Worm (Caenorhabditis elegans) whole organism, L4 larva: Measurements from ENCODE around the gene nspc-4.

ENCODE experiments used
- F10B5.3 ChIP-seq: sonication (generic microtip); optimal IDR thresholded peaks from 2 replicates; lab custom pipeline; 2016; ENCODE audit warnings: mild to moderate bottlenecking, missing genetic modification characterization, missing compliant biosample characterization
- F44E2.7 ChIP-seq: fragments of 200-800 bp; sonication (Bioruptor generic); IDR thresholded peaks from 2 replicates; pipeline ENCODE4 v2.1.2; 2022; ENCODE audit warnings: missing genetic modification characterization, missing compliant biosample characterization
- T26A8.4 ChIP-seq: fragments of 200-800 bp; sonication (Bioruptor generic); IDR thresholded peaks from 2 replicates; pipeline ENCODE4 v1.3.6; 2022; ENCODE audit warnings: missing genetic modification characterization, missing compliant biosample characterization
- Y5F2A.4 ChIP-seq: fragments of 200-800 bp; sonication (Bioruptor generic); optimal IDR thresholded peaks from 2 replicates; lab custom pipeline; 2018; ENCODE audit warnings: mild to moderate bottlenecking, missing genetic modification characterization, missing compliant biosample characterization
- Y75B8A.6 ChIP-seq: fragments of 200-800 bp; sonication (Bioruptor generic); IDR thresholded peaks from 2 replicates; pipeline ENCODE4 v1.3.6; 2022; ENCODE audit warnings: missing genetic modification reagents, missing genetic modification characterization, missing compliant biosample characterization
- ZK337.2 ChIP-seq: fragments of 200-800 bp; sonication (Bioruptor generic); IDR thresholded peaks from 2 replicates; pipeline ENCODE4 v1.3.6; 2022; ENCODE audit warnings: missing genetic modification reagents, missing genetic modification characterization, missing compliant biosample characterization
- ZK546.5 ChIP-seq, 2 experiments: sonication (generic microtip); optimal IDR thresholded peaks; 2 replicates each; lab custom pipeline; 2017; ENCODE audit warnings: missing biosample characterization in 2 of 2, missing genetic modification characterization in 2 of 2
- aha-1 ChIP-seq: fragments of 150-350 bp; peaks from one replicate; lab custom pipeline; 2014; ENCODE audit warnings: missing biosample characterization, missing genetic modification characterization
- aly-2 ChIP-seq: sonication (generic microtip); optimal IDR thresholded peaks from 2 replicates; lab custom pipeline; 2018; ENCODE audit warnings: missing biosample characterization, missing genetic modification characterization
- ama-1 ChIP-seq: fragments of 150-350 bp; optimal IDR thresholded peaks from 2 replicates; lab custom pipeline; 2014; ENCODE audit warnings: inconsistent platforms, mixed read lengths
- arid-1 ChIP-seq: fragments of 200-800 bp; sonication (Bioruptor generic); conservative IDR thresholded peaks from 2 replicates; pipeline ENCODE4 v1.3.6; 2022; ENCODE audit warnings: missing genetic modification reagents, missing genetic modification characterization, missing compliant biosample characterization
- attf-4 ChIP-seq: sonication (generic microtip); optimal IDR thresholded peaks from 3 replicates; lab custom pipeline; 2017; ENCODE audit warnings: missing biosample characterization, missing genetic modification characterization
- ceh-28 ChIP-seq: fragments of 150-350 bp; optimal IDR thresholded peaks from 2 replicates; lab custom pipeline; 2014; ENCODE audit warnings: missing biosample characterization, missing genetic modification reagents, missing genetic modification characterization
- ceh-82 ChIP-seq: sonication (generic microtip); optimal IDR thresholded peaks from 2 replicates; lab custom pipeline; 2017; ENCODE audit warnings: missing biosample characterization, missing genetic modification characterization
- daf-19 ChIP-seq: fragments of 200-800 bp; sonication (Bioruptor generic); conservative IDR thresholded peaks from 2 replicates; pipeline ENCODE4 v1.3.6; 2022; ENCODE audit warnings: missing genetic modification characterization, missing compliant biosample characterization
- daf-8 ChIP-seq: fragments of 200-800 bp; sonication (Bioruptor generic); IDR thresholded peaks from 2 replicates; pipeline ENCODE4 v1.3.6; 2022; ENCODE audit warnings: missing genetic modification characterization, missing compliant biosample characterization
- dmd-6 ChIP-seq: fragments of 200-800 bp; sonication (Bioruptor generic); IDR thresholded peaks from 2 replicates; pipeline ENCODE4 v1.3.6; 2022; ENCODE audit warnings: missing genetic modification reagents, missing genetic modification characterization, missing compliant biosample characterization
- dmd-9 ChIP-seq: fragments of 200-800 bp; sonication (Bioruptor generic); IDR thresholded peaks from 2 replicates; pipeline ENCODE4 v1.3.6; 2022; ENCODE audit warnings: missing genetic modification reagents, missing genetic modification characterization, missing compliant biosample characterization
- dve-1 ChIP-seq: sonication (generic microtip); optimal IDR thresholded peaks from 2 replicates; lab custom pipeline; 2017; ENCODE audit warnings: antibody characterized with exemption, mild to moderate bottlenecking, missing genetic modification characterization, missing compliant biosample characterization; ENCODE audit not compliant: insufficient read depth
- egl-27 ChIP-seq: sonication (generic microtip); optimal IDR thresholded peaks from 3 replicates; lab custom pipeline; 2017; ENCODE audit warnings: missing biosample characterization, missing genetic modification reagents, missing genetic modification characterization
- fos-1 ChIP-seq: fragments of 150-350 bp; optimal IDR thresholded peaks from 2 replicates; lab custom pipeline; 2014; ENCODE audit warnings: missing biosample characterization, missing genetic modification characterization
- hlh-11 ChIP-seq: fragments of 200-800 bp; sonication (Bioruptor generic); optimal IDR thresholded peaks from 2 replicates; lab custom pipeline; 2018; ENCODE audit warnings: mild to moderate bottlenecking, missing genetic modification characterization, missing compliant biosample characterization
- hmg-1.1 ChIP-seq: fragments of 200-800 bp; sonication (Bioruptor generic); IDR thresholded peaks from 2 replicates; pipeline ENCODE4 v1.3.6; 2022; ENCODE audit warnings: missing genetic modification reagents, missing genetic modification characterization, missing compliant biosample characterization
- jun-1 ChIP-seq: fragments of 150-350 bp; optimal IDR thresholded peaks from 2 replicates; lab custom pipeline; 2014; ENCODE audit warnings: missing biosample characterization, missing genetic modification reagents, missing genetic modification characterization
- lin-1 ChIP-seq: fragments of 200-800 bp; sonication (Bioruptor generic); IDR thresholded peaks from 2 replicates; pipeline ENCODE4 v1.3.6; 2022; ENCODE audit warnings: missing genetic modification reagents, missing genetic modification characterization, missing compliant biosample characterization
- lin-15B ChIP-seq: fragments of 150-350 bp; sonication (generic microtip); optimal IDR thresholded peaks from 3 replicates; lab custom pipeline; 2014; ENCODE audit warnings: missing biosample characterization, missing genetic modification characterization
- lin-29 ChIP-seq: fragments of 200-800 bp; sonication (Bioruptor generic); IDR thresholded peaks from 2 replicates; pipeline ENCODE4 v1.3.6; 2022; ENCODE audit warnings: missing genetic modification reagents, missing genetic modification characterization, missing compliant biosample characterization
- lin-38 ChIP-seq: fragments of 200-800 bp; sonication (Bioruptor generic); IDR thresholded peaks from 2 replicates; pipeline ENCODE4 v1.3.6; 2022; ENCODE audit warnings: missing genetic modification reagents, missing genetic modification characterization, missing compliant biosample characterization
- lir-3 ChIP-seq: sonication (generic microtip); optimal IDR thresholded peaks from 2 replicates; lab custom pipeline; 2016; ENCODE audit warnings: mild to moderate bottlenecking, missing genetic modification characterization, missing compliant biosample characterization
- mes-2 ChIP-seq: sonication (generic microtip); optimal IDR thresholded peaks from 2 replicates; lab custom pipeline; 2016; ENCODE audit warnings: missing genotype, mild to moderate bottlenecking, missing genetic modification characterization, missing compliant biosample characterization; ENCODE audit not compliant: poor library complexity, severe bottlenecking
- nhr-102 ChIP-seq: sonication (generic microtip); optimal IDR thresholded peaks from 2 replicates; lab custom pipeline; 2016; ENCODE audit warnings: mild to moderate bottlenecking, missing genetic modification characterization, moderate library complexity, missing compliant biosample characterization
- nhr-48 ChIP-seq: sonication (generic microtip); optimal IDR thresholded peaks from 2 replicates; lab custom pipeline; 2016; ENCODE audit warnings: mild to moderate bottlenecking, missing genetic modification characterization, missing compliant biosample characterization
- nhr-6 ChIP-seq: fragments of 150-350 bp; optimal IDR thresholded peaks from 2 replicates; lab custom pipeline; 2014; ENCODE audit warnings: missing biosample characterization, missing genetic modification characterization
- nhr-77 ChIP-seq: fragments of 150-350 bp; optimal IDR thresholded peaks from 2 replicates; lab custom pipeline; 2014; ENCODE audit warnings: missing biosample characterization, missing genetic modification characterization
- php-3 ChIP-seq: fragments of 200-800 bp; sonication (Bioruptor generic); IDR thresholded peaks from 2 replicates; pipeline ENCODE4 v1.3.6; 2022; ENCODE audit warnings: missing genetic modification reagents, missing genetic modification characterization, missing compliant biosample characterization
- set-16 ChIP-seq: fragments of 200-800 bp; sonication (Bioruptor generic); IDR thresholded peaks from 2 replicates; pipeline ENCODE4 v1.3.6; 2022; ENCODE audit warnings: missing genetic modification reagents, missing genetic modification characterization, missing compliant biosample characterization
- skn-1 ChIP-seq: fragments of 150-350 bp; optimal IDR thresholded peaks from 2 replicates; lab custom pipeline; 2014; ENCODE audit warnings: missing biosample characterization, missing genetic modification characterization
- snpc-1.2 ChIP-seq: fragments of 200-800 bp; sonication (Bioruptor generic); IDR thresholded peaks from 2 replicates; pipeline ENCODE4 v1.3.6; 2022; ENCODE audit warnings: missing genetic modification reagents, missing genetic modification characterization, missing compliant biosample characterization
- spr-1 ChIP-seq: sonication (generic microtip); optimal IDR thresholded peaks from 2 replicates; lab custom pipeline; 2016; ENCODE audit warnings: mild to moderate bottlenecking, missing genetic modification characterization, missing compliant biosample characterization
- spr-3 ChIP-seq: fragments of 200-800 bp; sonication (Bioruptor generic); optimal IDR thresholded peaks from 2 replicates; lab custom pipeline; 2018; ENCODE audit warnings: mild to moderate bottlenecking, missing genetic modification characterization, missing compliant biosample characterization
- tag-97 ChIP-seq: fragments of 200-800 bp; sonication (Bioruptor generic); IDR thresholded peaks from 2 replicates; pipeline ENCODE4 v1.3.6; 2022; ENCODE audit warnings: missing genetic modification characterization, missing compliant biosample characterization
- tra-1 ChIP-seq: fragments of 200-800 bp; sonication (Bioruptor generic); IDR thresholded peaks from 2 replicates; pipeline ENCODE4 v1.3.6; 2022; ENCODE audit warnings: missing genetic modification reagents, missing genetic modification characterization, missing compliant biosample characterization
- unc-39 ChIP-seq: sonication (generic microtip); optimal IDR thresholded peaks from 2 replicates; lab custom pipeline; 2017; ENCODE audit warnings: missing biosample characterization, missing genetic modification characterization
- unc-62 ChIP-seq, 3 experiments: fragments of 150-350 bp in 1 of 3; sonication (generic microtip); optimal IDR thresholded peaks in 2 of 3; peaks in 1 of 3; 1 replicate in 1 of 3; 2 replicates in 2 of 3; lab custom pipeline; 2014 to 2017; ENCODE audit warnings: missing biosample characterization in 3 of 3, missing genetic modification characterization in 3 of 3, missing genetic modification reagents in 3 of 3, missing genotype in 1 of 3
- zag-1 ChIP-seq: fragments of 150-350 bp; optimal IDR thresholded peaks from 2 replicates; lab custom pipeline; 2014; ENCODE audit warnings: missing biosample characterization, missing genetic modification characterization
- zip-11 ChIP-seq: fragments of 200-800 bp; sonication (Bioruptor generic); IDR thresholded peaks from 2 replicates; pipeline ENCODE4 v1.3.6; 2022; ENCODE audit warnings: missing genetic modification characterization, missing compliant biosample characterization
- zip-2 ChIP-seq: fragments of 150-350 bp; optimal IDR thresholded peaks from 2 replicates; lab custom pipeline; 2014; ENCODE audit warnings: missing biosample characterization, missing genetic modification characterization
- ztf-11 ChIP-seq: fragments of 150-350 bp; optimal IDR thresholded peaks from 2 replicates; lab custom pipeline; 2014; ENCODE audit warnings: missing biosample characterization, missing genetic modification characterization
- ztf-7 ChIP-seq: fragments of 150-350 bp; optimal IDR thresholded peaks from 2 replicates; lab custom pipeline; 2014; ENCODE audit warnings: missing biosample characterization, missing genetic modification characterization

nspc-4 gene

ce11 chrX:8549026-8549425 is 10.9 kb upstream of the nspc-4 start, which contains the start of gene D2021.4 (continued):
- TF ChIP-seq ztf-11 (tag; lab: Kevin White, UChicago) (no peak), unc-62 (GFP tag; optimal IDR thresholded peaks at IDR 0.05 in 1 of 2; lab: Kevin White, UChicago) (no peak), unc-62 (tag; optimal IDR thresholded peaks at IDR 0.05; lab: Kevin White, UChicago) (no peak), spr-3 (no peak), dmd-9 (GFP tag; lab: Robert Waterston, UW) (no peak), hlh-11 (tag; lab: Kevin White, UChicago) (peak; percentile 71), dmd-6 (GFP tag; lab: Robert Waterston, UW) (peak; percentile 67), mes-2 (tag; lab: Kevin White, UChicago) (no peak), zip-2 (tag; lab: Kevin White, UChicago) (no peak), lin-1 (no peak), set-16 (GFP tag; lab: Robert Waterston, UW) (no peak), ztf-7 (peak; percentile 22), lin-15B (tag; lab: Kevin White, UChicago) (no peak), F10B5.3 (no peak), snpc-1.2 (GFP tag; lab: Robert Waterston, UW) (no peak), ceh-82 (tag; lab: Kevin White, UChicago) (no peak), fos-1 (no peak), daf-8 (GFP tag; lab: Robert Waterston, UW) (no peak), nhr-77 (peak; percentile 50), ZK337.2 (GFP tag; lab: Robert Waterston, UW) (no peak), lin-38 (GFP tag; lab: Robert Waterston, UW) (no peak), F44E2.7 (GFP tag; lab: Robert Waterston, UW) (no peak), skn-1 (tag; lab: Kevin White, UChicago) (no peak), nhr-102 (tag; lab: Kevin White, UChicago) (peak; percentile 27), egl-27 (no peak), jun-1 (tag; lab: Kevin White, UChicago) (no peak), dve-1 (tag; lab: Kevin White, UChicago) (peak; percentile 55), T26A8.4 (no peak), aly-2 (tag; lab: Kevin White, UChicago) (no peak), lir-3 (tag; lab: Kevin White, UChicago) (no peak), nhr-48 (tag; lab: Kevin White, UChicago) (no peak), unc-39 (no peak), ZK546.5 (tag; optimal IDR thresholded peaks at IDR 0.05; lab: Kevin White, UChicago) (no peak)
- TF ChIP-seq, all 104 proteins: peak for 13

DNA sequence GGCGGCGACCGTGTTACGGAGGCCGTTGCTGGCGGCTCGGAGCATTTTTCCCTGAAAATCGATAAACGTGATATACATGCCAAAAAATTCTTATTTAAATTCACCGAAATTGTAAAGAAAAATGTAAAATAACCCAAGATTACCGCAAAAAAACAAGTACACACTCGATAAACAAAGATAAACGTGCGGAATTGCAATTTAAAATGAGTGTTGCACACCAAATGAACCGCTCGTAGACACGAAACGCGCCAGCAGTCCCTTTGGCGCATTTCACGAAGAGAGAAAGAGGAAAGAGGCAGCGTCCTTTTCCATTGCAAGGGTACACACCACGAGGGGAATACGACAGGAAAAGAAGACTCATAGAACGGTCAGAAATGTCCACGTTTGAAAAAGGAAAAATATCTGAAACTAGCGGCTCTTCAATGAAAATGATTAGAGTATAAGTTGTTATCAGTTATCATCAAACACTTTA is 7.8 kb upstream of the nspc-4 start, which contains the start of gene sdha-1:
TSS of gene sdha-1 (minus strand) at position 51 of the 472 bp plus-strand sequence.
- TF ChIP-seq mes-2 (tag; lab: Kevin White, UChicago) (peak; percentile 86), php-3 (GFP tag; lab: Robert Waterston, UW) (no peak), Y75B8A.6 (no peak), lin-29 (GFP tag; lab: Robert Waterston, UW) (0 out of 2 replicates have a peak, but pooled peaks have one; percentile 13), ceh-28 (no peak), tag-97 (GFP tag; lab: Robert Waterston, UW) (no peak), hmg-1.1 (GFP tag; lab: Robert Waterston, UW) (peak; percentile 82), lin-38 (GFP tag; lab: Robert Waterston, UW) (peak; percentile 75), arid-1 (GFP tag; lab: Robert Waterston, UW) (0 out of 2 replicates have a peak, but pooled peaks have one; percentile 55), ztf-7 (peak; percentile 70), nhr-6 (tag; lab: Kevin White, UChicago) (peak; percentile 46), lin-1 (no peak), zag-1 (tag; lab: Kevin White, UChicago) (no peak), aha-1 (tag; lab: Kevin White, UChicago) (peak; percentile 100), Y5F2A.4 (GFP tag; lab: Kevin White, UChicago) (no peak), zip-11 (GFP tag; lab: Robert Waterston, UW) (no peak), nhr-77 (peak; percentile 86), zip-2 (tag; lab: Kevin White, UChicago) (peak; percentile 33), skn-1 (tag; lab: Kevin White, UChicago) (peak; percentile 36), unc-62 (GFP tag; optimal IDR thresholded peaks at IDR 0.05 in 1 of 2; lab: Kevin White, UChicago) (peak in 1 of 2 experiments; percentile 75), unc-62 (tag; optimal IDR thresholded peaks at IDR 0.05; lab: Kevin White, UChicago) (no peak), daf-19 (0 out of 2 replicates have a peak, but pooled peaks have one; percentile 20), attf-4 (no peak), jun-1 (tag; lab: Kevin White, UChicago) (peak; percentile 52), T26A8.4 (peak; percentile 71), tra-1 (GFP tag; lab: Robert Waterston, UW) (peak; percentile 86), ama-1 (lab: Kevin White, UChicago) (peak; percentile 66), spr-1 (tag; lab: Kevin White, UChicago) (peak; percentile 71), nhr-102 (tag; lab: Kevin White, UChicago) (peak; percentile 72), dmd-6 (GFP tag; lab: Robert Waterston, UW) (peak; percentile 88)
